Worm (Caenorhabditis elegans) whole organism, early embryonic: ENCODE measurements around the gene grp-1.
A peak's percentile ranks its signal among the peaks of the same experiment; 100 is the strongest.

Experiments used
- B0310.2 ChIP-seq: sonication (generic microtip); optimal IDR thresholded peaks from 2 replicates; lab custom pipeline; 2016; ENCODE audit warnings: mild to moderate bottlenecking, missing genetic modification characterization, missing compliant biosample characterization
- F13C5.2 ChIP-seq: sonication (generic microtip); optimal IDR thresholded peaks from 2 replicates; lab custom pipeline; 2017; ENCODE audit warnings: mild to moderate bottlenecking, missing genetic modification characterization, inconsistent platforms, missing compliant biosample characterization
- aly-1 ChIP-seq: sonication (generic microtip); optimal IDR thresholded peaks from 2 replicates; lab custom pipeline; 2016; ENCODE audit warnings: missing genetic modification characterization, missing compliant biosample characterization
- ama-1 ChIP-seq: fragments of 150-350 bp; optimal IDR thresholded peaks from 2 replicates; lab custom pipeline; 2014
- ceh-13 ChIP-seq: fragments of 200-800 bp; sonication (Bioruptor generic); optimal IDR thresholded peaks from 2 replicates; lab custom pipeline; 2018; ENCODE audit warnings: mild to moderate bottlenecking, missing genetic modification characterization, missing compliant biosample characterization
- ceh-36 ChIP-seq: sonication (generic microtip); optimal IDR thresholded peaks from 2 replicates; lab custom pipeline; 2016; ENCODE audit warnings: missing genetic modification characterization, inconsistent platforms, missing compliant biosample characterization
- ets-7 ChIP-seq: sonication (generic microtip); optimal IDR thresholded peaks from 2 replicates; lab custom pipeline; 2016; ENCODE audit warnings: missing genotype, missing genetic modification characterization, missing compliant biosample characterization
- flt-1 ChIP-seq: fragments of 200-800 bp; sonication (Bioruptor generic); IDR thresholded peaks from 2 replicates; pipeline ENCODE4 v1.3.6; 2022; ENCODE audit warnings: missing genetic modification characterization, missing compliant biosample characterization
- hmbx-1 ChIP-seq: sonication (generic microtip); optimal IDR thresholded peaks from 2 replicates; lab custom pipeline; 2016; ENCODE audit warnings: mild to moderate bottlenecking, missing genetic modification characterization, missing compliant biosample characterization
- hmg-4 ChIP-seq: fragments of 200-800 bp; sonication (Bioruptor generic); optimal IDR thresholded peaks from 2 replicates; lab custom pipeline; 2018; ENCODE audit warnings: mild to moderate bottlenecking, missing genetic modification characterization, missing compliant biosample characterization
- hnd-1 ChIP-seq: sonication (generic microtip); optimal IDR thresholded peaks from 2 replicates; lab custom pipeline; 2016; ENCODE audit warnings: missing genetic modification characterization, missing compliant biosample characterization
- pes-1 ChIP-seq: fragments of 200-800 bp; sonication (Bioruptor generic); IDR thresholded peaks from 2 replicates; pipeline ENCODE4 v1.3.6; 2022; ENCODE audit warnings: missing genetic modification reagents, missing genetic modification characterization, missing compliant biosample characterization
- scrt-1 ChIP-seq: fragments of 200-800 bp; sonication (Bioruptor generic); IDR thresholded peaks from 2 replicates; pipeline ENCODE4 v1.3.6; 2022; ENCODE audit warnings: missing genetic modification characterization, missing compliant biosample characterization
- sea-1 ChIP-seq: fragments of 200-800 bp; sonication (Bioruptor generic); conservative IDR thresholded peaks from 2 replicates; pipeline ENCODE4 v1.3.6; 2022; ENCODE audit warnings: missing genetic modification characterization, missing compliant biosample characterization
- tbx-11 ChIP-seq: fragments of 200-800 bp; sonication (Bioruptor generic); IDR thresholded peaks from 2 replicates; pipeline ENCODE4 v1.3.6; 2022; ENCODE audit warnings: missing genetic modification characterization, missing compliant biosample characterization
- tbx-37 ChIP-seq: fragments of 200-800 bp; sonication (Bioruptor generic); conservative IDR thresholded peaks from 2 replicates; pipeline ENCODE4 v1.3.6; 2022; ENCODE audit warnings: missing genetic modification reagents, missing genetic modification characterization, missing compliant biosample characterization
- tra-4 ChIP-seq: sonication (generic microtip); optimal IDR thresholded peaks from 2 replicates; lab custom pipeline; 2017; ENCODE audit warnings: missing genetic modification characterization, missing compliant biosample characterization

grp-1 gene

ce11 chrIII:8066989-8067388 is 18.5 kb upstream of the grp-1 start, which contains the start of gene pros-1:
TSS of gene pros-1 (plus strand) at chrIII:8067289.
- TF ChIP-seq tbx-37 (GFP tag; lab: Robert Waterston, UW) (no peak), flt-1 (GFP tag; lab: Robert Waterston, UW) (no peak), hmg-4 (no peak), tra-4 (tag; lab: Kevin White, UChicago) (no peak), tbx-11 (GFP tag; lab: Robert Waterston, UW) (no peak), aly-1 (tag; lab: Kevin White, UChicago) (no peak), ceh-13 (GFP tag; lab: Kevin White, UChicago) (no peak), hmbx-1 (tag; lab: Kevin White, UChicago) (no peak), ceh-36 (tag; lab: Kevin White, UChicago) (no peak), scrt-1 (GFP tag; lab: Robert Waterston, UW) (no peak)

ce11 chrIII:8067798-8068197 is 17.7 kb upstream of the grp-1 start:
- no peak for TF ChIP-seq ama-1 (lab: Kevin White, UChicago)

ce11 chrIII:8069206-8069605 is 16.3 kb upstream of the grp-1 start:
- TF ChIP-seq ets-7 (tag; lab: Kevin White, UChicago) (no peak), pes-1 (GFP tag; lab: Robert Waterston, UW) (no peak), hnd-1 (tag; lab: Kevin White, UChicago) (no peak), scrt-1 (GFP tag; lab: Robert Waterston, UW) (0 out of 2 replicates have a peak, but pooled peaks have one; percentile 8), flt-1 (GFP tag; lab: Robert Waterston, UW) (no peak), ama-1 (lab: Kevin White, UChicago) (no peak), ceh-13 (GFP tag; lab: Kevin White, UChicago) (no peak)

ce11 chrIII:8077180-8077579 is 8.3 kb upstream of the grp-1 start:
- no peak for TF ChIP-seq hmg-4
- no peak for TF ChIP-seq hnd-1 (tag; lab: Kevin White, UChicago)
- TF ChIP-seq tbx-11 (GFP tag; lab: Robert Waterston, UW) = no peak
- no peak for TF ChIP-seq sea-1 (GFP tag; lab: Robert Waterston, UW)
- no peak for TF ChIP-seq ama-1 (lab: Kevin White, UChicago)
- no peak for TF ChIP-seq tbx-37 (GFP tag; lab: Robert Waterston, UW)
- TF ChIP-seq F13C5.2 (tag; lab: Kevin White, UChicago) = no peak
- no peak for TF ChIP-seq pes-1 (GFP tag; lab: Robert Waterston, UW)
- TF ChIP-seq ceh-36 (tag; lab: Kevin White, UChicago) = no peak

ce11 chrIII:8080165-8080738 is 5.3 kb upstream of the grp-1 start, which contains the start of the genes dcr-1 and apc-2:
TSS of gene dcr-1 (minus strand) at chrIII:8080281.
TSS of gene apc-2 (plus strand) at chrIII:8080629.
- TF ChIP-seq hnd-1 (tag; lab: Kevin White, UChicago) (no peak), pes-1 (GFP tag; lab: Robert Waterston, UW) (no peak), tbx-11 (GFP tag; lab: Robert Waterston, UW) (no peak), ets-7 (tag; lab: Kevin White, UChicago) (no peak), ama-1 (lab: Kevin White, UChicago) (no peak), F13C5.2 (tag; lab: Kevin White, UChicago) (no peak), hmbx-1 (tag; lab: Kevin White, UChicago) (no peak), ceh-13 (GFP tag; lab: Kevin White, UChicago) (no peak), tra-4 (tag; lab: Kevin White, UChicago) (no peak), flt-1 (GFP tag; lab: Robert Waterston, UW) (no peak), ceh-36 (tag; lab: Kevin White, UChicago) (no peak), hmg-4 (no peak)

ce11 chrIII:8088235-8088634 is 2.7 kb downstream of the grp-1 start, which contains the start of gene vms-1:
TSS of gene vms-1 (plus strand) at chrIII:8088535.
- no peak for TF ChIP-seq B0310.2 (tag; lab: Kevin White, UChicago)
- no peak for TF ChIP-seq ama-1 (lab: Kevin White, UChicago)
- no peak for TF ChIP-seq tbx-37 (GFP tag; lab: Robert Waterston, UW)
- TF ChIP-seq tra-4 (tag; lab: Kevin White, UChicago) = no peak
- TF ChIP-seq hmg-4 = no peak
- no peak for TF ChIP-seq pes-1 (GFP tag; lab: Robert Waterston, UW)
- TF ChIP-seq tbx-11 (GFP tag; lab: Robert Waterston, UW) = no peak
- TF ChIP-seq scrt-1 (GFP tag; lab: Robert Waterston, UW) = no peak
- TF ChIP-seq F13C5.2 (tag; lab: Kevin White, UChicago) = no peak
- no peak for TF ChIP-seq aly-1 (tag; lab: Kevin White, UChicago)
- TF ChIP-seq hnd-1 (tag; lab: Kevin White, UChicago) = no peak
- TF ChIP-seq ceh-36 (tag; lab: Kevin White, UChicago) = no peak
- TF ChIP-seq sea-1 (GFP tag; lab: Robert Waterston, UW) = no peak

- TF ChIP-seq tbx-37 (GFP tag; lab: Robert Waterston, UW) = no peak
- TF ChIP-seq tbx-11 (GFP tag; lab: Robert Waterston, UW) = no peak
- TF ChIP-seq hmbx-1 (tag; lab: Kevin White, UChicago) = no peak
These were observed 5.9 kb downstream of the grp-1 start, which contains the start of gene idi-1 for ce11 chrIII:8091408-8091807. TSS of gene idi-1 (plus strand) at chrIII:8091708.

ce11 chrIII:8093079-8093623 is 7.6 kb downstream of the grp-1 start, which contains the start of gene K06H7.2:
TSS of gene K06H7.2 (plus strand) at chrIII:8093573.
- no peak for TF ChIP-seq hmbx-1 (tag; lab: Kevin White, UChicago)
- TF ChIP-seq sea-1 (GFP tag; lab: Robert Waterston, UW) = no peak
- no peak for TF ChIP-seq flt-1 (GFP tag; lab: Robert Waterston, UW)
- TF ChIP-seq F13C5.2 (tag; lab: Kevin White, UChicago) = no peak
- no peak for TF ChIP-seq ets-7 (tag; lab: Kevin White, UChicago)
- no peak for TF ChIP-seq scrt-1 (GFP tag; lab: Robert Waterston, UW)
- no peak for TF ChIP-seq tbx-11 (GFP tag; lab: Robert Waterston, UW)
- no peak for TF ChIP-seq tra-4 (tag; lab: Kevin White, UChicago)
- no peak for TF ChIP-seq ama-1 (lab: Kevin White, UChicago)
- TF ChIP-seq hmg-4 = no peak
- TF ChIP-seq hnd-1 (tag; lab: Kevin White, UChicago) = no peak
- TF ChIP-seq tbx-37 (GFP tag; lab: Robert Waterston, UW) = no peak
- no peak for TF ChIP-seq ceh-13 (GFP tag; lab: Kevin White, UChicago)
- TF ChIP-seq pes-1 (GFP tag; lab: Robert Waterston, UW) = no peak
- TF ChIP-seq ceh-36 (tag; lab: Kevin White, UChicago) = no peak
- no peak for TF ChIP-seq B0310.2 (tag; lab: Kevin White, UChicago)
- no peak for TF ChIP-seq aly-1 (tag; lab: Kevin White, UChicago)
